Worm (Caenorhabditis elegans) whole organism, young adult: ENCODE results near the gene F42F12.3.

ENCODE experiments used
- B0019.2 ChIP-seq: fragments of 200-800 bp; sonication (Bioruptor generic); conservative IDR thresholded peaks from 2 replicates; pipeline ENCODE4 v1.3.6; 2022; ENCODE audit warnings: missing genetic modification reagents, missing genetic modification characterization, missing compliant biosample characterization
- D2030.7 ChIP-seq: fragments of 200-800 bp; sonication (Bioruptor generic); IDR thresholded peaks from 2 replicates; pipeline ENCODE4 v1.3.6; 2022; ENCODE audit warnings: missing genetic modification reagents, missing genetic modification characterization, missing compliant biosample characterization
- F22D6.2 ChIP-seq: sonication (generic microtip); optimal IDR thresholded peaks from 2 replicates; lab custom pipeline; 2016; ENCODE audit warnings: mild to moderate bottlenecking, missing genetic modification characterization, missing compliant biosample characterization
- F55B11.4 ChIP-seq: sonication (generic microtip); optimal IDR thresholded peaks from 2 replicates; lab custom pipeline; 2016; ENCODE audit warnings: missing compliant biosample characterization, missing genetic modification characterization, borderline replicate concordance; ENCODE audit not compliant: insufficient read depth
- K11D2.4 ChIP-seq: fragments of 200-800 bp; sonication (Bioruptor generic); IDR thresholded peaks from 2 replicates; pipeline ENCODE4 v1.3.6; 2022; ENCODE audit warnings: missing genetic modification reagents, missing genetic modification characterization, missing compliant biosample characterization
- K12H6.12 ChIP-seq: fragments of 200-800 bp; sonication (Bioruptor generic); optimal IDR thresholded peaks from 2 replicates; lab custom pipeline; 2018; ENCODE audit warnings: mild to moderate bottlenecking, missing genetic modification characterization, missing compliant biosample characterization
- T26A5.8 ChIP-seq: sonication (generic microtip); optimal IDR thresholded peaks from 2 replicates; lab custom pipeline; 2016; ENCODE audit warnings: missing genetic modification characterization, missing compliant biosample characterization
- Y53F4B.3 ChIP-seq: fragments of 200-800 bp; sonication (Bioruptor generic); IDR thresholded peaks from 2 replicates; pipeline ENCODE4 v1.3.6; 2022; ENCODE audit warnings: missing genetic modification reagents, missing genetic modification characterization, missing compliant biosample characterization
- Y53G8AR.9 ChIP-seq: fragments of 200-800 bp; sonication (Bioruptor generic); conservative IDR thresholded peaks from 2 replicates; pipeline ENCODE4 v1.3.6; 2022; ENCODE audit warnings: missing genetic modification reagents, missing genetic modification characterization, missing compliant biosample characterization
- Y56A3A.18 ChIP-seq: fragments of 200-800 bp; sonication (Bioruptor generic); IDR thresholded peaks from 2 replicates; pipeline ENCODE4 v1.3.6; 2022; ENCODE audit warnings: missing genetic modification reagents, missing genetic modification characterization, missing compliant biosample characterization
- Y95B8A.8 ChIP-seq: fragments of 200-800 bp; sonication (Bioruptor generic); IDR thresholded peaks from 2 replicates; pipeline ENCODE4 v1.3.6; 2022; ENCODE audit warnings: missing genetic modification reagents, missing genetic modification characterization, missing compliant biosample characterization
- ZK185.1 ChIP-seq: sonication (generic microtip); optimal IDR thresholded peaks from 2 replicates; lab custom pipeline; 2016; ENCODE audit warnings: mild to moderate bottlenecking, missing genetic modification characterization, missing compliant biosample characterization; ENCODE audit not compliant: poor library complexity, severe bottlenecking
- ama-1 ChIP-seq, 3 experiments: fragments of 150-350 bp in 1 of 3; sonication (generic microtip) in 2 of 3; optimal IDR thresholded peaks; 2 replicates each; lab custom pipeline; 2014 to 2018; ENCODE audit warnings: missing biosample characterization in 2 of 3, missing genetic modification characterization in 2 of 3, missing genetic modification reagents in 2 of 3
- ccch-3 ChIP-seq: fragments of 200-800 bp; sonication (Bioruptor generic); optimal IDR thresholded peaks from 2 replicates; lab custom pipeline; 2018; ENCODE audit warnings: mild to moderate bottlenecking, missing genetic modification characterization, missing compliant biosample characterization
- ceh-100 ChIP-seq: fragments of 200-800 bp; sonication (Bioruptor generic); IDR thresholded peaks from 2 replicates; pipeline ENCODE4 v1.3.6; 2022; ENCODE audit warnings: missing genetic modification reagents, missing genetic modification characterization, missing compliant biosample characterization
- ceh-58 ChIP-seq: fragments of 200-800 bp; sonication (Bioruptor generic); IDR thresholded peaks from 2 replicates; pipeline ENCODE4 v1.3.6; 2022; ENCODE audit warnings: missing genetic modification characterization, missing compliant biosample characterization
- ceh-91 ChIP-seq: fragments of 200-800 bp; sonication (Bioruptor generic); IDR thresholded peaks from 2 replicates; pipeline ENCODE4 v1.3.6; 2022; ENCODE audit warnings: missing genetic modification reagents, missing genetic modification characterization, missing compliant biosample characterization
- chd-7 ChIP-seq: sonication (generic microtip); optimal IDR thresholded peaks from 2 replicates; lab custom pipeline; 2016; ENCODE audit warnings: mild to moderate bottlenecking, missing genetic modification characterization, moderate library complexity, missing compliant biosample characterization
- dox-1 ChIP-seq: fragments of 200-800 bp; sonication (Bioruptor generic); IDR thresholded peaks from 2 replicates; pipeline ENCODE4 v1.3.6; 2022; ENCODE audit warnings: missing genetic modification reagents, missing genetic modification characterization, missing compliant biosample characterization
- egl-18 ChIP-seq: fragments of 200-800 bp; sonication (Bioruptor generic); IDR thresholded peaks from 2 replicates; pipeline ENCODE4 v1.3.6; 2022; ENCODE audit warnings: missing genetic modification reagents, missing genetic modification characterization, missing compliant biosample characterization
- egrh-3 ChIP-seq: fragments of 200-800 bp; sonication (Bioruptor generic); IDR thresholded peaks from 2 replicates; pipeline ENCODE4 v1.3.6; 2022; ENCODE audit warnings: missing genetic modification reagents, missing genetic modification characterization, missing compliant biosample characterization
- ekl-4 ChIP-seq: fragments of 200-800 bp; sonication (Bioruptor generic); IDR thresholded peaks from 2 replicates; pipeline ENCODE4 v1.3.6; 2022; ENCODE audit warnings: missing genetic modification reagents, missing genetic modification characterization, missing compliant biosample characterization
- ets-4 ChIP-seq: fragments of 200-800 bp; sonication (Bioruptor generic); optimal IDR thresholded peaks from 2 replicates; lab custom pipeline; 2018; ENCODE audit warnings: mild to moderate bottlenecking, missing genetic modification characterization, missing compliant biosample characterization
- gei-17 ChIP-seq: fragments of 200-800 bp; sonication (Bioruptor generic); optimal IDR thresholded peaks from 2 replicates; lab custom pipeline; 2018; ENCODE audit warnings: mild to moderate bottlenecking, missing genetic modification characterization, missing compliant biosample characterization
- him-1 ChIP-seq: sonication (generic microtip); optimal IDR thresholded peaks from 2 replicates; lab custom pipeline; 2016; ENCODE audit warnings: missing genotype, missing genetic modification reagents, missing genetic modification characterization, missing compliant biosample characterization
- hlh-12 ChIP-seq: sonication (generic microtip); optimal IDR thresholded peaks from 2 replicates; lab custom pipeline; 2016; ENCODE audit warnings: missing genetic modification characterization, missing compliant biosample characterization
- hmg-1.2 ChIP-seq: fragments of 200-800 bp; sonication (Bioruptor generic); IDR thresholded peaks from 2 replicates; pipeline ENCODE4 v1.3.6; 2022; ENCODE audit warnings: missing genetic modification reagents, missing genetic modification characterization, missing compliant biosample characterization
- lag-1 ChIP-seq: fragments of 200-800 bp; sonication (Bioruptor generic); IDR thresholded peaks from 2 replicates; pipeline ENCODE4 v1.3.6; 2022; ENCODE audit warnings: missing genetic modification reagents, missing genetic modification characterization, missing compliant biosample characterization
- lin-54 ChIP-seq: fragments of 200-800 bp; sonication (Bioruptor generic); optimal IDR thresholded peaks from 2 replicates; lab custom pipeline; 2018; ENCODE audit warnings: mild to moderate bottlenecking, missing genetic modification characterization, missing compliant biosample characterization
- lir-1 ChIP-seq: fragments of 200-800 bp; sonication (Bioruptor generic); conservative IDR thresholded peaks from 2 replicates; pipeline ENCODE4 v1.3.6; 2022; ENCODE audit warnings: missing genetic modification reagents, missing genetic modification characterization, missing compliant biosample characterization
- madf-8 ChIP-seq: fragments of 200-800 bp; sonication (Bioruptor generic); conservative IDR thresholded peaks from 2 replicates; pipeline ENCODE4 v1.3.6; 2022; ENCODE audit warnings: missing genetic modification reagents, missing genetic modification characterization, missing compliant biosample characterization
- mel-28 ChIP-seq: sonication (generic microtip); optimal IDR thresholded peaks from 2 replicates; lab custom pipeline; 2016; ENCODE audit warnings: borderline replicate concordance, mild to moderate bottlenecking, missing genetic modification characterization, missing compliant biosample characterization
- nhr-27 ChIP-seq: fragments of 200-800 bp; sonication (Bioruptor generic); optimal IDR thresholded peaks from 2 replicates; lab custom pipeline; 2018; ENCODE audit warnings: mild to moderate bottlenecking, missing genetic modification characterization, moderate library complexity, missing compliant biosample characterization
- nhr-80 ChIP-seq: sonication (generic microtip); optimal IDR thresholded peaks from 2 replicates; lab custom pipeline; 2016; ENCODE audit warnings: missing genetic modification characterization, missing compliant biosample characterization
- pbrm-1 ChIP-seq: fragments of 200-800 bp; sonication (Bioruptor generic); IDR thresholded peaks from 2 replicates; pipeline ENCODE4 v1.3.6; 2022; ENCODE audit warnings: missing genetic modification reagents, missing genetic modification characterization, missing compliant biosample characterization
- repo-1 ChIP-seq: sonication (generic microtip); optimal IDR thresholded peaks from 2 replicates; lab custom pipeline; 2017; ENCODE audit warnings: mild to moderate bottlenecking, missing genetic modification characterization, missing compliant biosample characterization
- rpc-1 ChIP-seq, 2 experiments: fragments of 150-350 bp in 1 of 2; sonication (generic microtip) in 1 of 2; optimal IDR thresholded peaks; 2 replicates each; lab custom pipeline; 2014 to 2018; ENCODE audit warnings: missing biosample characterization in 1 of 2, missing genetic modification characterization in 1 of 2, missing genetic modification reagents in 1 of 2, missing genotype in 1 of 2
- sdz-38 ChIP-seq: sonication (generic microtip); optimal IDR thresholded peaks from 2 replicates; lab custom pipeline; 2016; ENCODE audit warnings: missing genotype, missing genetic modification characterization, missing compliant biosample characterization
- tbp1 ChIP-seq: fragments of 200-800 bp; sonication (Bioruptor generic); optimal IDR thresholded peaks from 2 replicates; lab custom pipeline; 2018; ENCODE audit warnings: mild to moderate bottlenecking, missing genetic modification characterization, missing compliant biosample characterization
- tbx-9 ChIP-seq: sonication (generic microtip); optimal IDR thresholded peaks from 2 replicates; lab custom pipeline; 2016; ENCODE audit warnings: borderline replicate concordance, missing genetic modification characterization, inconsistent platforms, missing compliant biosample characterization
- tlf-1 ChIP-seq: fragments of 200-800 bp; sonication (Bioruptor generic); optimal IDR thresholded peaks from 2 replicates; lab custom pipeline; 2018; ENCODE audit warnings: mild to moderate bottlenecking, missing genetic modification characterization, missing compliant biosample characterization
- unc-62 ChIP-seq: fragments of 150-350 bp; optimal IDR thresholded peaks from 2 replicates; lab custom pipeline; 2014; ENCODE audit warnings: missing biosample characterization, missing genetic modification reagents, missing genetic modification characterization
- zfh-2 ChIP-seq: fragments of 200-800 bp; sonication (Bioruptor generic); conservative IDR thresholded peaks from 2 replicates; pipeline ENCODE4 v1.3.6; 2022; ENCODE audit warnings: missing genetic modification reagents, missing genetic modification characterization, missing compliant biosample characterization
- ztf-3 ChIP-seq: fragments of 200-800 bp; sonication (Bioruptor generic); optimal IDR thresholded peaks from 2 replicates; lab custom pipeline; 2018; ENCODE audit warnings: mild to moderate bottlenecking, missing genetic modification characterization, missing compliant biosample characterization

The F42F12.3 gene

ce11 chrX:12358957-12359356 lies 8.6 kb downstream of the F42F12.3 start, which contains the start of gene nspc-14:
TSS of gene nspc-14 (minus strand) at chrX:12359057.
- TF ChIP-seq hlh-12 (no peak), ets-4 (GFP tag; lab: Kevin White, UChicago) (no peak), dox-1 (GFP tag; lab: Robert Waterston, UW) (no peak), B0019.2 (no peak), sdz-38 (tag; lab: Kevin White, UChicago) (no peak), Y56A3A.18 (no peak), gei-17 (GFP tag; lab: Kevin White, UChicago) (no peak), ekl-4 (no peak), T26A5.8 (tag; lab: Kevin White, UChicago) (no peak)

- no peak for TF ChIP-seq him-1 (tag; lab: Kevin White, UChicago)
- no peak for TF ChIP-seq rpc-1 (optimal IDR thresholded peaks at IDR 0.05; lab: Kevin White, UChicago)
- no peak for TF ChIP-seq rpc-1 (tag; optimal IDR thresholded peaks at IDR 0.05; lab: Kevin White, UChicago)
- TF ChIP-seq chd-7 (tag; lab: Kevin White, UChicago), result no peak
- TF ChIP-seq ceh-91, result no peak
- TF ChIP-seq unc-62 (GFP tag; lab: Kevin White, UChicago), result no peak
- no peak for TF ChIP-seq D2030.7 (GFP tag; lab: Robert Waterston, UW)
- TF ChIP-seq ets-4 (GFP tag; lab: Kevin White, UChicago), result no peak
Measured at ce11 chrX:12360444-12360843, 10.1 kb downstream of the F42F12.3 start, which contains the start of the genes nspc-15 and F19H6.6. TSS of gene nspc-15 (plus strand) at chrX:12360744. TSS of gene F19H6.6 (plus strand) at chrX:12360827.

- TF ChIP-seq Y95B8A.8 (GFP tag; lab: Robert Waterston, UW) (no peak), tbp1 (GFP tag; lab: Kevin White, UChicago) (peak; percentile 80), D2030.7 (GFP tag; lab: Robert Waterston, UW) (no peak), pbrm-1 (GFP tag; lab: Robert Waterston, UW) (peak; percentile 90), ceh-58 (GFP tag; lab: Robert Waterston, UW) (no peak), ceh-100 (GFP tag; lab: Robert Waterston, UW) (peak; percentile 74), egrh-3 (0 out of 2 replicates have a peak, but pooled peaks have one; percentile 16), repo-1 (peak; percentile 99), mel-28 (tag; lab: Kevin White, UChicago) (peak; percentile 81), lir-1 (GFP tag; lab: Robert Waterston, UW) (peak; percentile 81), sdz-38 (tag; lab: Kevin White, UChicago) (no peak), nhr-80 (tag; lab: Kevin White, UChicago) (peak; percentile 96), egl-18 (GFP tag; lab: Robert Waterston, UW) (peak; percentile 88; the same call in 1 of the 2 replicates), madf-8 (GFP tag; lab: Robert Waterston, UW) (no peak), Y53F4B.3 (GFP tag; lab: Robert Waterston, UW) (no peak), zfh-2 (GFP tag; lab: Robert Waterston, UW) (no peak), lag-1 (peak; percentile 84; the same call in 1 of the 2 replicates), F55B11.4 (tag; lab: Kevin White, UChicago) (no peak), tlf-1 (GFP tag; lab: Kevin White, UChicago) (peak; percentile 97), F22D6.2 (tag; lab: Kevin White, UChicago) (peak; percentile 94), K12H6.12 (tag; lab: Kevin White, UChicago) (peak; percentile 96), ztf-3 (GFP tag; lab: Kevin White, UChicago) (peak; percentile 88), him-1 (tag; lab: Kevin White, UChicago) (no peak), nhr-27 (peak; percentile 80), rpc-1 (optimal IDR thresholded peaks at IDR 0.05; lab: Kevin White, UChicago) (peak; percentile 15), rpc-1 (tag; optimal IDR thresholded peaks at IDR 0.05; lab: Kevin White, UChicago) (no peak), ZK185.1 (tag; lab: Kevin White, UChicago) (peak; percentile 99), ccch-3 (GFP tag; lab: Kevin White, UChicago) (peak; percentile 86), tbx-9 (no peak), K11D2.4 (GFP tag; lab: Robert Waterston, UW) (peak; percentile 98), ama-1 (optimal IDR thresholded peaks at IDR 0.05; lab: Kevin White, UChicago) (no peak), ama-1 (GFP tag; optimal IDR thresholded peaks at IDR 0.05; lab: Kevin White, UChicago) (peak in 1 of 2 experiments; percentile 73), Y53G8AR.9 (GFP tag; lab: Robert Waterston, UW) (peak; percentile 97), hmg-1.2 (GFP tag; lab: Robert Waterston, UW) (peak; percentile 81), lin-54 (GFP tag; lab: Kevin White, UChicago) (peak; percentile 88)
Measured at ce11 chrX:12362951-12363486, 12.6 kb downstream of the F42F12.3 start.
